Worm (Caenorhabditis elegans): Measurements from ENCODE around the gene ttr-11.

The ttr-11 gene

ce11 chrV:20641896-20642295, 38.8 kb downstream of the ttr-11 start, which contains the start of gene srxa-15:
srxa-15 (plus strand) TSS chrV:20642196.
- TF ChIP-seq mab-5 (tag; optimal IDR thresholded peaks at IDR 0.05) (no peak), elt-3 (tag; optimal IDR thresholded peaks at IDR 0.05) (no peak), Y55F3AM.14 (GFP tag; optimal IDR thresholded peaks at IDR 0.05) (no peak), nhr-77 (tag; optimal IDR thresholded peaks at IDR 0.05) (no peak), ama-1 (optimal IDR thresholded peaks at IDR 0.05) (no peak), F13H6.1 (tag; optimal IDR thresholded peaks at IDR 0.05) (no peak), egl-27 (tag; optimal IDR thresholded peaks at IDR 0.05) (no peak), R02D3.7 (tag; optimal IDR thresholded peaks at IDR 0.05) (no peak), elt-1 (tag; optimal IDR thresholded peaks at IDR 0.05) (no peak), unc-62 (GFP tag; optimal IDR thresholded peaks at IDR 0.05) (no peak)

ce11 chrV:20645479-20645878, 42.4 kb downstream of the ttr-11 start:
- no peak for TF ChIP-seq C34F6.9 (tag; optimal IDR thresholded peaks at IDR 0.05)
- no peak for TF ChIP-seq ztf-4 (tag; optimal IDR thresholded peaks at IDR 0.05)
- no peak for TF ChIP-seq nhr-12 (tag; optimal IDR thresholded peaks at IDR 0.05)
- no peak for TF ChIP-seq ZK546.5 (tag; optimal IDR thresholded peaks at IDR 0.05)
- TF ChIP-seq ceh-82 (tag; optimal IDR thresholded peaks at IDR 0.05), result no peak
- TF ChIP-seq ztf-11 (tag; optimal IDR thresholded peaks at IDR 0.05), result no peak
- TF ChIP-seq crh-2 (tag; optimal IDR thresholded peaks at IDR 0.05), result no peak
- TF ChIP-seq lin-11 (tag; optimal IDR thresholded peaks at IDR 0.05), result no peak

- TF ChIP-seq ceh-82 (tag; optimal IDR thresholded peaks at IDR 0.05), result no peak
Measured at ce11 chrV:20648868-20649267, 45.8 kb downstream of the ttr-11 start.

- TF ChIP-seq ztf-4 (tag; optimal IDR thresholded peaks at IDR 0.05), result no peak
- no peak for TF ChIP-seq gmeb-1 (tag; optimal IDR thresholded peaks at IDR 0.05)
Measured at ce11 chrV:20651923-20652322, 48.8 kb downstream of the ttr-11 start.

Data from whole organism, L2 larva.